Worm (Caenorhabditis elegans) whole organism, late embryonic: ENCODE measurements around the gene T24E12.1.

ENCODE experiments used
- F13H6.1 ChIP-seq: sonication (generic microtip); optimal IDR thresholded peaks from 2 replicates; lab custom pipeline; 2016; ENCODE audit warnings: missing genetic modification characterization, missing compliant biosample characterization
- K02D7.2 ChIP-seq: sonication (generic microtip); optimal IDR thresholded peaks from 2 replicates; lab custom pipeline; 2017; ENCODE audit warnings: mild to moderate bottlenecking, missing genetic modification characterization, missing compliant biosample characterization
- K09A11.1 ChIP-seq: sonication (generic microtip); optimal IDR thresholded peaks from 2 replicates; lab custom pipeline; 2017; ENCODE audit warnings: antibody characterized with exemption, mild to moderate bottlenecking, missing genetic modification characterization, missing compliant biosample characterization; ENCODE audit not compliant: insufficient read depth
- T23F11.4 ChIP-seq: fragments of 200-800 bp; sonication (Bioruptor generic); optimal IDR thresholded peaks from 2 replicates; lab custom pipeline; 2018; ENCODE audit warnings: mild to moderate bottlenecking, missing genetic modification characterization, missing compliant biosample characterization
- Y22D7AL.16 ChIP-seq: sonication (generic microtip); optimal IDR thresholded peaks from 2 replicates; lab custom pipeline; 2016; ENCODE audit warnings: missing genetic modification characterization, missing compliant biosample characterization
- ceh-14 ChIP-seq: sonication (generic microtip); optimal IDR thresholded peaks from 2 replicates; lab custom pipeline; 2016; ENCODE audit warnings: missing genotype, missing genetic modification characterization, missing compliant biosample characterization
- ceh-18 ChIP-seq: sonication (generic microtip); optimal IDR thresholded peaks from 2 replicates; lab custom pipeline; 2016; ENCODE audit warnings: missing genetic modification characterization, missing compliant biosample characterization
- ceh-30 ChIP-seq: fragments of 150-350 bp; optimal IDR thresholded peaks from 2 replicates; lab custom pipeline; 2014; ENCODE audit warnings: missing biosample characterization, missing genetic modification characterization
- ceh-31 ChIP-seq: sonication (generic microtip); optimal IDR thresholded peaks from 2 replicates; lab custom pipeline; 2016; ENCODE audit warnings: missing genetic modification characterization, missing compliant biosample characterization
- ceh-45 ChIP-seq: fragments of 200-800 bp; sonication (Bioruptor generic); IDR thresholded peaks from 2 replicates; pipeline ENCODE4 v1.3.6; 2022; ENCODE audit warnings: missing genetic modification reagents, missing genetic modification characterization, missing compliant biosample characterization
- ceh-48 ChIP-seq: sonication (generic microtip); optimal IDR thresholded peaks from 2 replicates; lab custom pipeline; 2016; ENCODE audit warnings: missing genetic modification characterization, inconsistent platforms, missing compliant biosample characterization
- ceh-6 ChIP-seq: fragments of 200-800 bp; sonication (Bioruptor generic); optimal IDR thresholded peaks from 2 replicates; lab custom pipeline; 2018; ENCODE audit warnings: mild to moderate bottlenecking, missing genetic modification characterization, missing compliant biosample characterization
- dmd-4 ChIP-seq: sonication (generic microtip); optimal IDR thresholded peaks from 2 replicates; lab custom pipeline; 2016; ENCODE audit warnings: borderline replicate concordance, missing genetic modification characterization, missing compliant biosample characterization
- dve-1 ChIP-seq: sonication (generic microtip); optimal IDR thresholded peaks from 2 replicates; lab custom pipeline; 2017; ENCODE audit warnings: antibody characterized with exemption, mild to moderate bottlenecking, missing genetic modification characterization, missing compliant biosample characterization
- elt-2 ChIP-seq: sonication (generic microtip); optimal IDR thresholded peaks from 2 replicates; lab custom pipeline; 2016; ENCODE audit warnings: missing genetic modification reagents, missing genetic modification characterization, missing compliant biosample characterization
- eyg-1 ChIP-seq: sonication (generic microtip); optimal IDR thresholded peaks from 2 replicates; lab custom pipeline; 2016; ENCODE audit warnings: missing genotype, missing genetic modification characterization, missing compliant biosample characterization
- fax-1 ChIP-seq: sonication (generic microtip); optimal IDR thresholded peaks from 2 replicates; lab custom pipeline; 2016; ENCODE audit warnings: missing genotype, missing genetic modification characterization, missing compliant biosample characterization
- fkh-10 ChIP-seq: fragments of 150-350 bp; optimal IDR thresholded peaks from 2 replicates; lab custom pipeline; 2014; ENCODE audit warnings: missing biosample characterization, missing genetic modification reagents, missing genetic modification characterization
- gmeb-2 ChIP-seq: sonication (generic microtip); optimal IDR thresholded peaks from 2 replicates; lab custom pipeline; 2016; ENCODE audit warnings: missing genetic modification characterization, inconsistent platforms, missing compliant biosample characterization
- hlh-13 ChIP-seq: fragments of 200-800 bp; sonication (Bioruptor generic); optimal IDR thresholded peaks from 2 replicates; lab custom pipeline; 2018; ENCODE audit warnings: mild to moderate bottlenecking, missing genetic modification characterization, missing compliant biosample characterization
- hlh-30 ChIP-seq: sonication (generic microtip); optimal IDR thresholded peaks from 2 replicates; lab custom pipeline; 2017; ENCODE audit warnings: antibody characterized with exemption, missing genetic modification characterization, missing compliant biosample characterization; ENCODE audit not compliant: insufficient read depth
- hlh-6 ChIP-seq: sonication (generic microtip); optimal IDR thresholded peaks from 2 replicates; lab custom pipeline; 2016; ENCODE audit warnings: missing genotype, missing genetic modification characterization, missing compliant biosample characterization
- lim-6 ChIP-seq: sonication (generic microtip); optimal IDR thresholded peaks from 2 replicates; lab custom pipeline; 2016; ENCODE audit warnings: missing genetic modification characterization, missing compliant biosample characterization
- lin-11 ChIP-seq: fragments of 200-800 bp; sonication (Bioruptor generic); optimal IDR thresholded peaks from 2 replicates; lab custom pipeline; 2018; ENCODE audit warnings: mild to moderate bottlenecking, missing genetic modification characterization, missing compliant biosample characterization
- mec-3 ChIP-seq: sonication (generic microtip); optimal IDR thresholded peaks from 2 replicates; lab custom pipeline; 2016; ENCODE audit warnings: borderline replicate concordance, missing genetic modification characterization, missing compliant biosample characterization
- nhr-232 ChIP-seq: sonication (generic microtip); optimal IDR thresholded peaks from 2 replicates; lab custom pipeline; 2016; ENCODE audit warnings: missing genetic modification characterization, missing compliant biosample characterization
- npax-4 ChIP-seq: sonication (generic microtip); optimal IDR thresholded peaks from 2 replicates; lab custom pipeline; 2016; ENCODE audit warnings: missing genetic modification characterization, missing compliant biosample characterization
- pat-9 ChIP-seq: fragments of 200-800 bp; sonication (Bioruptor generic); optimal IDR thresholded peaks from 2 replicates; lab custom pipeline; 2018; ENCODE audit warnings: mild to moderate bottlenecking, missing genetic modification characterization, moderate library complexity, missing compliant biosample characterization
- pqm-1 ChIP-seq: sonication (generic microtip); optimal IDR thresholded peaks from 2 replicates; lab custom pipeline; 2016; ENCODE audit warnings: missing genetic modification characterization, missing compliant biosample characterization
- pros-1 ChIP-seq: fragments of 150-350 bp; optimal IDR thresholded peaks from 2 replicates; lab custom pipeline; 2014; ENCODE audit warnings: missing biosample characterization, missing genetic modification reagents, missing genetic modification characterization
- ref-2 ChIP-seq: sonication (generic microtip); optimal IDR thresholded peaks from 2 replicates; lab custom pipeline; 2016; ENCODE audit warnings: missing genetic modification characterization, missing compliant biosample characterization
- rnt-1 ChIP-seq: sonication (generic microtip); optimal IDR thresholded peaks from 2 replicates; lab custom pipeline; 2016; ENCODE audit warnings: missing genetic modification characterization, missing compliant biosample characterization
- sdc-2 ChIP-seq: sonication (generic microtip); optimal IDR thresholded peaks from 2 replicates; lab custom pipeline; 2016; ENCODE audit warnings: missing genotype, missing genetic modification characterization, missing compliant biosample characterization
- sox-4 ChIP-seq: sonication (generic microtip); optimal IDR thresholded peaks from 2 replicates; lab custom pipeline; 2017; ENCODE audit warnings: mild to moderate bottlenecking, missing genetic modification characterization, inconsistent platforms, missing compliant biosample characterization
- tbx-2 ChIP-seq: sonication (generic microtip); optimal IDR thresholded peaks from 2 replicates; lab custom pipeline; 2016; ENCODE audit warnings: missing genetic modification characterization, missing compliant biosample characterization
- unc-42 ChIP-seq: sonication (generic microtip); optimal IDR thresholded peaks from 2 replicates; lab custom pipeline; 2016; ENCODE audit warnings: missing genotype, missing genetic modification characterization, missing compliant biosample characterization
- unc-55 ChIP-seq: sonication (generic microtip); optimal IDR thresholded peaks from 2 replicates; lab custom pipeline; 2017; ENCODE audit warnings: missing biosample characterization, missing genetic modification reagents, missing genetic modification characterization
- unc-86 ChIP-seq: sonication (generic microtip); optimal IDR thresholded peaks from 2 replicates; lab custom pipeline; 2016; ENCODE audit warnings: missing genetic modification characterization, missing compliant biosample characterization
- ztf-16 ChIP-seq: sonication (generic microtip); optimal IDR thresholded peaks from 2 replicates; lab custom pipeline; 2017; ENCODE audit warnings: missing genetic modification characterization, missing compliant biosample characterization

T24E12.1 gene

DNA sequence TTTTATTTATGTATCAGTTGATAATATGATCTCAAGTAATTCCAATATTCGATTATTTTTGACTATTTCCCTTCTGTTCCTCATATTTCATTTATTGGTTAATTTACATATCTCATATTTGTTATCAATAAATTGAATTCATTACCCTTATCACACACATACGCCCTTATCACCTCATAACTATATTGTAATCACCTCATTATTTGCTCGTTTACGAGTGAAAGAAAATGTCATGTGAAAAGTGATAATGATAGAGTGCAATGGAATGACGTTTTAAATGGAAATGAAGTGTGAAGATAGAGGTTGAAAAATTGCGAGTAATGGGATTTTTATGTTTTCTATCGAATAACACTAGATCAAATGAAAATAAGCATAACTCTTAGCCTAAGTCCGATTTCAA lies 1.2 kb downstream of the T24E12.1 start:
- TF ChIP-seq pqm-1 (tag; lab: Kevin White, UChicago) (peak; percentile 53), elt-2 (tag; lab: Kevin White, UChicago) (peak; percentile 99), fax-1 (no peak), tbx-2 (tag; lab: Kevin White, UChicago) (no peak), eyg-1 (tag; lab: Kevin White, UChicago) (no peak)

DNA sequence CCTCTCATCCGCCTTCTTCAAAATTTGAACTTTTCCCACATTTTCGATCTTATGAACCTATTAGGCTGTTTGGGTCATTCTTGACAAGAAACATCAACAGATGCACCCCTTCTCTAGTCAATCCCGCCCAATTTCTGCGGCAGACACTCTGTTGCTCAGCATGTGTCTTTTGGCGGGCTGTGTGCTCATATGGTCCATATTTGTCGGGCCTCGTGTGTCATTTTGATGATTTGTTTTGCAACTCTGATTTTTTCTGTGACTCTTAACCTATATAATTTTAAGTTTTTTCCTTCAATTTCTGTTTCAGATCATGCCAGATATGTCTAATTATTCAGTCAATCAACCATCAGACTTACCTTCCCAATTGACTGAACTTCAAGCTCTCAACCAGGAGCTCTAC lies 1.8 kb downstream of the T24E12.1 start, which contains the start of gene T24E12.13:
Gene T24E12.13, plus strand, starts transcription at position 301 of the 400 bp plus-strand sequence.
- no peak for TF ChIP-seq npax-4 (tag; lab: Kevin White, UChicago)
- TF ChIP-seq lin-11: no peak
- TF ChIP-seq rnt-1 (tag; lab: Kevin White, UChicago): no peak
- TF ChIP-seq hlh-13 (GFP tag; lab: Kevin White, UChicago): no peak
- TF ChIP-seq ceh-30 (tag; lab: Kevin White, UChicago): no peak
- no peak for TF ChIP-seq dmd-4 (tag; lab: Kevin White, UChicago)
- no peak for TF ChIP-seq ceh-31

DNA sequence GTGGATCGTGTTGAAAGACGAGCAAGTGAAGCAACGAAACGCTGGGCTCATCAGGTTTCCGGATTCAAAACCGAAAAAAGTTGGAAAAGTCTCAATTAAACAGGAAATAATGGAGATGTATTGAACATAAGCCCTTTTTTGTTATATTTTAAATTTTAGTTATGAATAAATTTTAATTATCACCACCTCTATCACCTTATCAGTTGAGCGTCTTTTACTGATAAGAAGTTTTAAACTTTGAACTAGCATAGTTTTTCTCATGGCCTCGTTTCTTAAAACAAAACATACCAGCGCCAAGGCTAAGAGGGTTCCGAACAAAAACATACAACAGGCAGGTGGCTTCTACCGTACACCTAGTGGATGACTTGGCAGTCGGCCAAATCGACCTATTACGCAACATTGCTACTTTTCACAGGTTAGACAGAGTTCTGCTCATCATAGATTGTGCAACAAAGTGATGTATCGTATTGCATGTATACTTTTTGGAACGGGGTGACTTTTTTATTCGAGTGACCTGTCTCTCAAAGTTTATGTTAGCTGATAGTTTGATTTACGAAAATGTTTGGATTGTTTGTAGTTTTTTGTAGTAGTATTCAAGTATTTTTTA lies 3.1 kb downstream of the T24E12.1 start:
- TF ChIP-seq ceh-45 (GFP tag; lab: Robert Waterston, UW) (no peak), fax-1 (no peak), mec-3 (no peak), ztf-16 (tag; lab: Kevin White, UChicago) (no peak), unc-42 (no peak), sox-4 (no peak), ceh-14 (tag; lab: Kevin White, UChicago) (no peak), unc-86 (tag; lab: Kevin White, UChicago) (no peak), lim-6 (no peak), K09A11.1 (tag; lab: Kevin White, UChicago) (no peak), npax-4 (tag; lab: Kevin White, UChicago) (no peak)

DNA sequence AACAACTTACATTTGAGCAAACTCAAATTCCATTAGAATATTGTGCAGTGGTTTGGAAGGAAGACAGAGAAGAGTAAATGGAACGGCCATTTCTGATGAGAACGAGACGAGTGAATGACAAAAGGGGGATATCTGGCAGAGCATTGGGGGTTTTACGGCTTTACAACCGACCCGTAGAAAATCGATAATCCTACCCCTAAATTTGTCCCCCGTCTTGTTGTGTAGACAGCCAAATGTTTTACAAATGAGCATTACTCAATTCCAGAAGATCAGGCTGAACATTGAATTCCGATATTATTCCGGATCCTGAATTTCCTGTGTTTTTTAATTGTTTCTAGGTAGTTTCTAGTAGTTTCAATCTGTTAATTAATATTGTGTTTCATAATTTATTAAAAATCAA lies 8.0 kb downstream of the T24E12.1 start, which contains the start of gene fbxb-99:
Gene fbxb-99, minus strand, starts transcription at position 101 of the 400 bp plus-strand sequence.
- TF ChIP-seq pros-1: no peak
- TF ChIP-seq elt-2 (tag; lab: Kevin White, UChicago): no peak
- no peak for TF ChIP-seq ref-2 (tag; lab: Kevin White, UChicago)
- no peak for TF ChIP-seq pat-9 (tag; lab: Kevin White, UChicago)
- TF ChIP-seq gmeb-2 (tag; lab: Kevin White, UChicago): no peak
- no peak for TF ChIP-seq fkh-10 (GFP tag; lab: Kevin White, UChicago)
- TF ChIP-seq hlh-13 (GFP tag; lab: Kevin White, UChicago): no peak
- no peak for TF ChIP-seq T23F11.4 (GFP tag; lab: Kevin White, UChicago)
- no peak for TF ChIP-seq lin-11

DNA sequence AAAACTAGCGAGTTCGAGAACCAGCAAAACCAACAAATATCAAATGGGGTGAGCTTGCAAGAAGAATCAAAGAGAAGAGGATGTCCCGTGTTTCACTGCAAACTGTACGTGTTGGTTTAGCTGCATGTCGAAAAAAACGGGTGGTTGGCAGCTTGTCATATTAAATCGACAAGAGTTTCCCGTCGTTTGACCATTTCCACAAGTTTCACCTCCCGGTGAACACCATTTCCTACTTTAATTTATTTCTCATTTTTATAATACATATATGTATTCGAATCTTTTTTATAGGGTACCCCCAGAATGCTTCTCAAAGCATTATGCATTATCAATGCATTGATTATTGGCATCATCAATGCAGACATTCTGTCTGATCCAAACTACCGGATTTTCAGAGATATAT lies 10.0 kb downstream of the T24E12.1 start, which contains the start of gene Y8A9A.2:
Gene Y8A9A.2, plus strand, starts transcription at position 301 of the 400 bp plus-strand sequence.
- no peak for TF ChIP-seq mec-3
- TF ChIP-seq hlh-6 (tag; lab: Kevin White, UChicago): no peak
- no peak for TF ChIP-seq Y22D7AL.16
- no peak for TF ChIP-seq unc-55
- no peak for TF ChIP-seq ceh-48 (tag; lab: Kevin White, UChicago)
- no peak for TF ChIP-seq gmeb-2 (tag; lab: Kevin White, UChicago)
- no peak for TF ChIP-seq rnt-1 (tag; lab: Kevin White, UChicago)
- TF ChIP-seq ceh-18: no peak
- no peak for TF ChIP-seq fkh-10 (GFP tag; lab: Kevin White, UChicago)
- TF ChIP-seq K09A11.1 (tag; lab: Kevin White, UChicago): no peak
- TF ChIP-seq nhr-232 (tag; lab: Kevin White, UChicago): no peak
- no peak for TF ChIP-seq lin-11
- TF ChIP-seq K02D7.2: no peak
- no peak for TF ChIP-seq sdc-2
- no peak for TF ChIP-seq ceh-6
- no peak for TF ChIP-seq dve-1
- no peak for TF ChIP-seq pqm-1 (tag; lab: Kevin White, UChicago)
- no peak for TF ChIP-seq F13H6.1
- TF ChIP-seq ceh-30 (tag; lab: Kevin White, UChicago): no peak
- TF ChIP-seq hlh-30 (tag; lab: Kevin White, UChicago): no peak
- TF ChIP-seq, all 69 proteins: peak for 0
